Fruit fly (Drosophila melanogaster) whole organism, embryonic: Measurements from ENCODE around the gene QIL1.
A peak's percentile ranks its signal among the peaks of the same experiment; 100 is the strongest.

Experiments
- CG11398 ChIP-seq: fragments of 200-800 bp; sonication (Bioruptor generic); optimal IDR thresholded peaks from 2 replicates; lab custom pipeline; 2016; ENCODE audit warnings: missing biosample characterization, missing genetic modification characterization
- CG9437 ChIP-seq: fragments of 200-800 bp; sonication (Bioruptor generic); optimal IDR thresholded peaks from 2 replicates; lab custom pipeline; 2018; ENCODE audit warnings: missing biosample characterization, mild to moderate bottlenecking, missing genetic modification characterization
- Drgx ChIP-seq: fragments of 200-800 bp; sonication (Bioruptor generic); IDR thresholded peaks from 2 replicates; pipeline ENCODE4 v1.3.6; 2022; ENCODE audit warnings: missing biosample characterization, missing genetic modification characterization
- sim ChIP-seq: fragments of 200-800 bp; sonication (Bioruptor generic); IDR thresholded peaks from 2 replicates; pipeline ENCODE4 v1.3.6; 2022; ENCODE audit warnings: missing biosample characterization, missing genetic modification characterization

dm6 chr3L:17495266-17495961 lies 29.7 kb downstream of the QIL1 start:
- no peak for TF ChIP-seq Drgx
- no peak for TF ChIP-seq CG9437 (GFP tag; lab: Kevin White, UChicago)
- 0 out of 2 replicates have a peak, but pooled peaks have one; percentile 33 for TF ChIP-seq sim (GFP tag; lab: Robert Waterston, UW)
- no peak for TF ChIP-seq CG11398 (GFP tag; lab: Kevin White, UChicago)
